Worm (Caenorhabditis elegans) whole organism, L4/young adult: ENCODE results near the gene F21C10.7.

Source experiments
- dao-5 ChIP-seq: sonication (generic microtip); optimal IDR thresholded peaks from 2 replicates; lab custom pipeline; 2016; ENCODE audit warnings: missing genotype, missing genetic modification characterization, moderate library complexity, missing compliant biosample characterization
- him-1 ChIP-seq: sonication (generic microtip); optimal IDR thresholded peaks from 2 replicates; lab custom pipeline; 2016; ENCODE audit warnings: missing genotype, missing genetic modification reagents, missing genetic modification characterization, missing compliant biosample characterization

DNA sequence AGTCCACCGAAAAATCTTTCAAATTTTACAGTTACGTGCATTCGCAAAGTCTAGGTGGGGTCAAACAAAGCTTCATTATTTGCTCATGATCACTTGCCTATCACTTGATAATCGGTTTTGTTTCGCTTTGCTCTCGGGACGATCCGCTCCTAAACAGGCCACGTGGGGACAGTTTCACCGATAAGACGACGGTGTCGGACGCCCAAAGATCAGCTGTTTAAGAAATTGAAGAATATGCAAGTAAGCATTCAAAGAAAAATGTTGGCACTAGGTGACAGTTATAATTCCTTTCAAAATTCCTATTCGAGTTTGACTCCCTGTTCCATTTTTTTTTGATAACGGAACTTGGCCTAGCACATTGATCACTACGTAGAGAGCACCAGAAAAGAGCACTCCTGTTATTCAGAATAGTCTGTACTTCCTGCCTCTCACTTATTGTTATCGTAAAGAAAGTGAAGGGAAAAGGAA lies 32.6 kb upstream of the F21C10.7 start:
- TF ChIP-seq him-1 (tag; lab: Kevin White, UChicago) (no peak), dao-5 (tag; lab: Kevin White, UChicago) (no peak)
